Worm (Caenorhabditis elegans) whole organism, L1 larva: Measurements from ENCODE around the gene D1046.18.
A peak's percentile ranks its signal among the peaks of the same experiment; 100 is the strongest.

ENCODE experiments used
- C16A3.4 ChIP-seq: fragments of 150-350 bp; optimal IDR thresholded peaks from 2 replicates; lab custom pipeline; 2014; ENCODE audit warnings: missing biosample characterization, missing genetic modification characterization
- F16B12.6 ChIP-seq: fragments of 150-350 bp; optimal IDR thresholded peaks from 2 replicates; lab custom pipeline; 2014; ENCODE audit warnings: missing biosample characterization, missing genetic modification characterization
- Y116A8C.19 ChIP-seq: sonication (generic microtip); optimal IDR thresholded peaks from 2 replicates; lab custom pipeline; 2016; ENCODE audit warnings: missing compliant biosample characterization, missing genetic modification characterization, borderline replicate concordance
- aly-2 ChIP-seq: fragments of 150-350 bp; optimal IDR thresholded peaks from 2 replicates; lab custom pipeline; 2014; ENCODE audit warnings: missing biosample characterization, missing genetic modification characterization
- blmp-1 ChIP-seq: fragments of 150-350 bp; optimal IDR thresholded peaks from 2 replicates; lab custom pipeline; 2014; ENCODE audit warnings: missing biosample characterization, missing genetic modification characterization
- ceh-63 ChIP-seq: fragments of 200-800 bp; sonication (Bioruptor generic); optimal IDR thresholded peaks from 2 replicates; lab custom pipeline; 2018; ENCODE audit warnings: mild to moderate bottlenecking, missing genetic modification characterization, missing compliant biosample characterization
- ceh-8 ChIP-seq: fragments of 200-800 bp; sonication (Bioruptor generic); optimal IDR thresholded peaks from 2 replicates; lab custom pipeline; 2018; ENCODE audit warnings: mild to moderate bottlenecking, missing genetic modification characterization, moderate library complexity, missing compliant biosample characterization
- ceh-82 ChIP-seq, 3 experiments: fragments of 150-350 bp in 1 of 3; sonication (generic microtip) in 2 of 3; optimal IDR thresholded peaks; 2 replicates each; lab custom pipeline; 2014 to 2017; ENCODE audit warnings: missing biosample characterization in 3 of 3, missing genetic modification characterization in 3 of 3
- ceh-88 ChIP-seq: fragments of 200-800 bp; sonication (Bioruptor generic); IDR thresholded peaks from 2 replicates; pipeline ENCODE4 v1.3.6; 2022; ENCODE audit warnings: missing genetic modification characterization, missing compliant biosample characterization
- ces-1 ChIP-seq: fragments of 150-350 bp; optimal IDR thresholded peaks from 2 replicates; lab custom pipeline; 2014; ENCODE audit warnings: missing biosample characterization, missing genetic modification reagents, missing genetic modification characterization
- dsc-1 ChIP-seq: sonication (generic microtip); optimal IDR thresholded peaks from 2 replicates; lab custom pipeline; 2016; ENCODE audit warnings: mild to moderate bottlenecking, missing genetic modification characterization, missing compliant biosample characterization
- efl-1 ChIP-seq, 4 experiments: fragments of 150-350 bp; optimal IDR thresholded peaks in 3 of 4; peaks in 1 of 4; 1 replicate in 1 of 4; 2 replicates in 3 of 4; lab custom pipeline; 2014; ENCODE audit warnings: missing biosample characterization in 2 of 4, missing genetic modification characterization in 2 of 4, missing genetic modification reagents in 2 of 4
- efl-3 ChIP-seq: fragments of 200-800 bp; sonication (Bioruptor generic); optimal IDR thresholded peaks from 2 replicates; lab custom pipeline; 2018; ENCODE audit warnings: mild to moderate bottlenecking, missing genetic modification characterization, missing compliant biosample characterization
- egl-27 ChIP-seq, 2 experiments: fragments of 150-350 bp in 1 of 2; sonication (generic microtip); optimal IDR thresholded peaks; 3 replicates each; lab custom pipeline; 2017 to 2018; ENCODE audit warnings: missing biosample characterization in 2 of 2, missing genetic modification characterization in 2 of 2, missing genetic modification reagents in 2 of 2
- elt-2 ChIP-seq: sonication (generic microtip); optimal IDR thresholded peaks from 2 replicates; lab custom pipeline; 2016; ENCODE audit warnings: missing genetic modification characterization, mild to moderate bottlenecking, inconsistent platforms, missing compliant biosample characterization, missing genetic modification reagents
- elt-3 ChIP-seq, 6 experiments: fragments of 150-350 bp in 1 of 6; sonication (generic microtip); optimal IDR thresholded peaks; 2 replicates each; lab custom pipeline; 2017 to 2018; ENCODE audit warnings: missing biosample characterization in 6 of 6, missing genetic modification characterization in 6 of 6, inconsistent platforms in 1 of 6
- ets-5 ChIP-seq: fragments of 200-800 bp; sonication (Bioruptor generic); IDR thresholded peaks from 2 replicates; pipeline ENCODE4 v1.3.6; 2022; ENCODE audit warnings: missing genetic modification characterization, missing compliant biosample characterization
- hlh-4 ChIP-seq: sonication (generic microtip); optimal IDR thresholded peaks from 2 replicates; lab custom pipeline; 2016; ENCODE audit warnings: mild to moderate bottlenecking, missing genetic modification characterization, missing compliant biosample characterization
- irx-1 ChIP-seq: sonication (generic microtip); optimal IDR thresholded peaks from 2 replicates; lab custom pipeline; 2016; ENCODE audit warnings: missing genetic modification characterization, missing compliant biosample characterization
- isw-1 ChIP-seq: fragments of 200-800 bp; sonication (Bioruptor generic); IDR thresholded peaks from 2 replicates; pipeline ENCODE4 v1.3.6; 2022; ENCODE audit warnings: missing genetic modification characterization, missing compliant biosample characterization
- jun-1 ChIP-seq: fragments of 150-350 bp; optimal IDR thresholded peaks from 2 replicates; lab custom pipeline; 2014; ENCODE audit warnings: missing biosample characterization, missing genetic modification reagents, missing genetic modification characterization
- lin-13 ChIP-seq: fragments of 150-350 bp; optimal IDR thresholded peaks from 2 replicates; lab custom pipeline; 2014; ENCODE audit warnings: missing biosample characterization, missing genetic modification reagents, missing genetic modification characterization
- lin-15B ChIP-seq: fragments of 150-350 bp; sonication (generic microtip); optimal IDR thresholded peaks from 3 replicates; lab custom pipeline; 2014; ENCODE audit warnings: missing biosample characterization, missing genetic modification characterization
- lin-35 ChIP-seq, 2 experiments: fragments of 150-350 bp; optimal IDR thresholded peaks; 2 replicates each; lab custom pipeline; 2014; ENCODE audit warnings: missing biosample characterization in 2 of 2, missing genetic modification characterization in 2 of 2, missing genetic modification reagents in 2 of 2
- lin-39 ChIP-seq: fragments of 150-350 bp; optimal IDR thresholded peaks from 2 replicates; lab custom pipeline; 2014; ENCODE audit warnings: missing biosample characterization, missing genetic modification reagents, missing genetic modification characterization
- lir-3 ChIP-seq: sonication (generic microtip); optimal IDR thresholded peaks from 2 replicates; lab custom pipeline; 2016; ENCODE audit warnings: mild to moderate bottlenecking, missing genetic modification characterization, moderate library complexity, missing compliant biosample characterization; ENCODE audit not compliant: poor library complexity
- mab-9 ChIP-seq: fragments of 200-800 bp; sonication (Bioruptor generic); IDR thresholded peaks from 2 replicates; pipeline ENCODE4 v1.3.6; 2022; ENCODE audit warnings: missing genetic modification reagents, missing genetic modification characterization, missing compliant biosample characterization
- mdl-1 ChIP-seq, 2 experiments: fragments of 150-350 bp; optimal IDR thresholded peaks; 2 replicates each; lab custom pipeline; 2014 to 2017; ENCODE audit warnings: missing biosample characterization in 2 of 2, missing genetic modification characterization in 2 of 2, inconsistent platforms in 1 of 2
- mef-2 ChIP-seq: fragments of 150-350 bp; optimal IDR thresholded peaks from 2 replicates; lab custom pipeline; 2014; ENCODE audit warnings: missing biosample characterization, missing genetic modification characterization
- nhr-11 ChIP-seq: fragments of 150-350 bp; optimal IDR thresholded peaks from 2 replicates; lab custom pipeline; 2014; ENCODE audit warnings: missing biosample characterization, missing genetic modification characterization
- nhr-12 ChIP-seq: sonication (generic microtip); optimal IDR thresholded peaks from 2 replicates; lab custom pipeline; 2017; ENCODE audit warnings: missing biosample characterization, missing genetic modification characterization
- nhr-20 ChIP-seq: sonication (generic microtip); optimal IDR thresholded peaks from 2 replicates; lab custom pipeline; 2016; ENCODE audit warnings: mild to moderate bottlenecking, missing genetic modification characterization, missing compliant biosample characterization
- nhr-237 ChIP-seq: fragments of 150-350 bp; optimal IDR thresholded peaks from 2 replicates; lab custom pipeline; 2014; ENCODE audit warnings: missing biosample characterization, missing genetic modification characterization
- nhr-76 ChIP-seq: sonication (generic microtip); optimal IDR thresholded peaks from 2 replicates; lab custom pipeline; 2017; ENCODE audit warnings: missing biosample characterization, missing genetic modification characterization
- nhr-77 ChIP-seq: fragments of 150-350 bp; optimal IDR thresholded peaks from 2 replicates; lab custom pipeline; 2014; ENCODE audit warnings: missing biosample characterization, missing genetic modification characterization
- pag-3 ChIP-seq: sonication (generic microtip); optimal IDR thresholded peaks from 2 replicates; lab custom pipeline; 2017; ENCODE audit warnings: missing genetic modification characterization, mild to moderate bottlenecking, missing compliant biosample characterization, antibody characterized with exemption, borderline replicate concordance; ENCODE audit not compliant: insufficient read depth
- pax-3 ChIP-seq: fragments of 200-800 bp; sonication (Bioruptor generic); optimal IDR thresholded peaks from 2 replicates; lab custom pipeline; 2018; ENCODE audit warnings: mild to moderate bottlenecking, missing genetic modification characterization, moderate library complexity, missing compliant biosample characterization
- rnt-1 ChIP-seq: sonication (generic microtip); optimal IDR thresholded peaks from 2 replicates; lab custom pipeline; 2016; ENCODE audit warnings: mild to moderate bottlenecking, missing genetic modification characterization, moderate library complexity, missing compliant biosample characterization
- skn-1 ChIP-seq: fragments of 150-350 bp; optimal IDR thresholded peaks from 2 replicates; lab custom pipeline; 2014; ENCODE audit warnings: missing biosample characterization, missing genetic modification characterization
- sptf-1 ChIP-seq: fragments of 150-350 bp; optimal IDR thresholded peaks from 2 replicates; lab custom pipeline; 2014; ENCODE audit warnings: missing biosample characterization, missing genetic modification characterization
- sup-37 ChIP-seq: fragments of 200-800 bp; sonication (Bioruptor generic); optimal IDR thresholded peaks from 2 replicates; lab custom pipeline; 2018; ENCODE audit warnings: mild to moderate bottlenecking, missing genetic modification characterization, missing compliant biosample characterization
- tbx-2 ChIP-seq: sonication (generic microtip); optimal IDR thresholded peaks from 2 replicates; lab custom pipeline; 2016; ENCODE audit warnings: missing genetic modification characterization, missing compliant biosample characterization
- unc-130 ChIP-seq: fragments of 150-350 bp; optimal IDR thresholded peaks from 2 replicates; lab custom pipeline; 2017; ENCODE audit warnings: missing biosample characterization, missing genetic modification characterization, inconsistent platforms
- unc-86 ChIP-seq: sonication (generic microtip); optimal IDR thresholded peaks from 2 replicates; lab custom pipeline; 2016; ENCODE audit warnings: missing genetic modification characterization, missing compliant biosample characterization
- vab-15 ChIP-seq: sonication (generic microtip); optimal IDR thresholded peaks from 2 replicates; lab custom pipeline; 2017; ENCODE audit warnings: missing genotype, mild to moderate bottlenecking, missing genetic modification characterization, missing compliant biosample characterization
- zag-1 ChIP-seq: fragments of 150-350 bp; optimal IDR thresholded peaks from 2 replicates; lab custom pipeline; 2014; ENCODE audit warnings: missing biosample characterization, missing genetic modification characterization
- ztf-11 ChIP-seq, 2 experiments: sonication (generic microtip); optimal IDR thresholded peaks; 2 replicates each; lab custom pipeline; 2016 to 2017; ENCODE audit warnings: missing genetic modification characterization in 2 of 2, missing biosample characterization in 1 of 2, missing compliant biosample characterization in 1 of 2

Gene D1046.18

ce11 chrIV:8891131-8891530, 38.9 kb upstream of the D1046.18 start, which contains the start of gene spr-2 (continued):
- TF ChIP-seq zag-1 (tag; lab: Kevin White, UChicago) (no peak), unc-86 (tag; lab: Kevin White, UChicago) (peak; percentile 59), efl-3 (GFP tag; lab: Kevin White, UChicago) (no peak), pag-3 (tag; lab: Kevin White, UChicago) (no peak), lin-39 (tag; lab: Kevin White, UChicago) (peak; percentile 75), sup-37 (GFP tag; lab: Kevin White, UChicago) (no peak), C16A3.4 (tag; lab: Kevin White, UChicago) (peak; percentile 76)

ce11 chrIV:8892558-8892957, 37.5 kb upstream of the D1046.18 start, which contains the start of gene C27B7.2:
C27B7.2 (plus strand) TSS chrIV:8892858.
- TF ChIP-seq elt-3 (tag; optimal IDR thresholded peaks at IDR 0.05; lab: Kevin White, UChicago) (no peak), mdl-1 (tag; optimal IDR thresholded peaks at IDR 0.05; lab: Kevin White, UChicago) (no peak), elt-2 (tag; lab: Kevin White, UChicago) (no peak), nhr-11 (tag; lab: Kevin White, UChicago) (no peak), sptf-1 (tag; lab: Kevin White, UChicago) (no peak)

DNA sequence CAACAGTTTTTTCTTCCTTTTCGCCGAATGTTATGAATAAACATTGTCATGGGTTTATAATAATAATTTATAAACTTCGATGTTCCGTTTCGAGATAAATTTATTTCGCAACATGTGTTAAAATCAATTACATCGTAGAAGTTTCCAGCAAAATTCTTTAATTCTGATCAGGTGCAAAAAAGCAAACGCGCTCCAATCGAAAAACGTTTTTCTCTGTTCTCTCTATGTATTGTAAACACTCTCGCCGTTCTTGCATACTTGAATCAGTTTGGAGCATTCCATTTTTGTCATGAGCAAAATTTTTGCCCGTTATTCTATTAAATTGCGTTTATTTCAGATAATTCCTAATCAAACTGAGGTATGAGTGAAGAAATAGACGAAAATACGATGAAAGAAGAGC, 36.3 kb upstream of the D1046.18 start, which contains the start of gene rad-54.L2:
Gene rad-54.L2 (plus strand): TSS at position 332 of the 400 bp plus-strand sequence.
- peak; percentile 58 to 80 for TF ChIP-seq lin-35 (GFP tag; optimal IDR thresholded peaks at IDR 0.05; lab: Kevin White, UChicago)
- no peak for TF ChIP-seq vab-15
- no peak for TF ChIP-seq isw-1
- TF ChIP-seq irx-1, result peak; percentile 13
- TF ChIP-seq mef-2, result no peak
- no peak for TF ChIP-seq nhr-76 (tag; lab: Kevin White, UChicago)
- no peak for TF ChIP-seq aly-2 (tag; lab: Kevin White, UChicago)
- TF ChIP-seq sptf-1 (tag; lab: Kevin White, UChicago), result no peak
- no peak for TF ChIP-seq unc-86 (tag; lab: Kevin White, UChicago)
- TF ChIP-seq efl-1 (optimal IDR thresholded peaks at IDR 0.05; lab: Kevin White, UChicago), result peak; percentile 54 to 65
- TF ChIP-seq efl-1 (GFP tag; optimal IDR thresholded peaks at IDR 0.05 in 1 of 2; lab: Kevin White, UChicago), result peak; percentile 65 to 93
- TF ChIP-seq lin-13 (GFP tag; lab: Kevin White, UChicago), result peak; percentile 43
- TF ChIP-seq nhr-237, result peak; percentile 26
- no peak for TF ChIP-seq ceh-8 (GFP tag; lab: Kevin White, UChicago)
- no peak for TF ChIP-seq lir-3 (tag; lab: Kevin White, UChicago)
- no peak for TF ChIP-seq ceh-82 (tag; optimal IDR thresholded peaks at IDR 0.05; lab: Kevin White, UChicago)
- peak; percentile 78 for TF ChIP-seq skn-1 (tag; lab: Kevin White, UChicago)
- no peak for TF ChIP-seq hlh-4
- peak; percentile 12 for TF ChIP-seq F16B12.6
- TF ChIP-seq egl-27 (tag; optimal IDR thresholded peaks at IDR 0.05; lab: Kevin White, UChicago), result no peak
- peak; percentile 57 for TF ChIP-seq dsc-1 (tag; lab: Kevin White, UChicago)
- TF ChIP-seq ceh-63 (GFP tag; lab: Kevin White, UChicago), result no peak
- no peak for TF ChIP-seq nhr-12
- no peak for TF ChIP-seq nhr-11 (tag; lab: Kevin White, UChicago)
- no peak for TF ChIP-seq ztf-11 (tag; optimal IDR thresholded peaks at IDR 0.05; lab: Kevin White, UChicago)
- TF ChIP-seq ces-1, result no peak
- no peak for TF ChIP-seq rnt-1 (tag; lab: Kevin White, UChicago)
- TF ChIP-seq pag-3 (tag; lab: Kevin White, UChicago), result no peak
- no peak for TF ChIP-seq Y116A8C.19 (tag; lab: Kevin White, UChicago)
- TF ChIP-seq jun-1 (tag; lab: Kevin White, UChicago), result no peak
- TF ChIP-seq ceh-88, result no peak
- peak; percentile 17 for TF ChIP-seq blmp-1 (tag; lab: Kevin White, UChicago)
- TF ChIP-seq lin-15B (tag; lab: Kevin White, UChicago), result peak; percentile 35
- peak; percentile 29 for TF ChIP-seq tbx-2 (tag; lab: Kevin White, UChicago)
- TF ChIP-seq mab-9 (GFP tag; lab: Robert Waterston, UW), result no peak
- TF ChIP-seq ets-5, result no peak
- peak; percentile 10 for TF ChIP-seq nhr-77 (tag; lab: Kevin White, UChicago)
- no peak for TF ChIP-seq pax-3 (tag; lab: Kevin White, UChicago)
- no peak for TF ChIP-seq unc-130
- TF ChIP-seq nhr-20 (tag; lab: Kevin White, UChicago), result peak; percentile 61
- TF ChIP-seq sup-37 (GFP tag; lab: Kevin White, UChicago), result no peak
